Fruit fly (Drosophila melanogaster) Kc167 (cell line): ENCODE measurements around the gene Aos1.

Experiments used
- Sin3A ChIP-seq: fragments of >200 bp; optimal IDR thresholded peaks from 2 replicates; lab custom pipeline; 2018; ENCODE audit warnings: missing external identifiers
- h ChIP-seq: fragments of >200 bp; optimal IDR thresholded peaks from 3 replicates; lab custom pipeline; 2018; ENCODE audit warnings: missing external identifiers
- insv ChIP-seq: fragments of >200 bp; optimal IDR thresholded peaks from 3 replicates; lab custom pipeline; 2018; ENCODE audit warnings: missing external identifiers
- psq ChIP-seq: fragments of >200 bp; optimal IDR thresholded peaks from 2 replicates; lab custom pipeline; 2017; ENCODE audit warnings: missing external identifiers

- TF ChIP-seq psq (lab: Kevin White, UChicago) (no peak), Sin3A (lab: Kevin White, UChicago) (no peak), insv (lab: Kevin White, UChicago) (no peak), h (lab: Kevin White, UChicago) (no peak)
These were observed 10.1 kb upstream of the Aos1 start for dm6 chr3R:12443769-12444168.
